Fruit fly (Drosophila melanogaster) whole organism, prepupa: ENCODE measurements around the gene CG14960.

Source experiments
- Blimp-1 ChIP-seq: fragments of 200-800 bp; sonication (Bioruptor generic); optimal IDR thresholded peaks from 3 replicates; lab custom pipeline; 2017; ENCODE audit warnings: missing biosample characterization, missing genetic modification characterization, mild to moderate bottlenecking, moderate library complexity, missing genetic modification reagents
- CG10669 ChIP-seq: fragments of 200-800 bp; sonication (Bioruptor generic); optimal IDR thresholded peaks from 3 replicates; lab custom pipeline; 2018; ENCODE audit warnings: missing biosample characterization, mild to moderate bottlenecking, missing genetic modification characterization, moderate library complexity
- CG11294 ChIP-seq: fragments of 200-800 bp; sonication (Bioruptor generic); IDR thresholded peaks from 2 replicates; pipeline ENCODE4 v1.3.6; 2022; ENCODE audit warnings: missing biosample characterization, missing genetic modification characterization
- CG11762 ChIP-seq: fragments of 200-800 bp; sonication (Bioruptor generic); optimal IDR thresholded peaks from 3 replicates; lab custom pipeline; 2016; ENCODE audit warnings: missing biosample characterization, missing genetic modification characterization; ENCODE audit not compliant: insufficient read depth
- CG11902 ChIP-seq: fragments of 200-800 bp; sonication (Bioruptor generic); optimal IDR thresholded peaks from 3 replicates; lab custom pipeline; 2016; ENCODE audit warnings: missing biosample characterization, missing genetic modification characterization
- CG15336 ChIP-seq: fragments of 200-800 bp; sonication (Bioruptor generic); IDR thresholded peaks from 2 replicates; pipeline ENCODE4 v1.3.6; 2022; ENCODE audit warnings: missing biosample characterization, missing genetic modification characterization
- CG1621 ChIP-seq: fragments of 200-800 bp; sonication (Bioruptor generic); optimal IDR thresholded peaks from 3 replicates; lab custom pipeline; 2018; ENCODE audit warnings: missing biosample characterization, mild to moderate bottlenecking, missing genetic modification characterization
- CG16779 ChIP-seq: fragments of 200-800 bp; sonication (Bioruptor generic); optimal IDR thresholded peaks from 3 replicates; lab custom pipeline; 2017; ENCODE audit warnings: missing biosample characterization, mild to moderate bottlenecking, missing genetic modification characterization
- CG3032 ChIP-seq: fragments of 200-800 bp; optimal IDR thresholded peaks from 2 replicates; lab custom pipeline; 2019; ENCODE audit warnings: missing biosample characterization, mild to moderate bottlenecking, missing genetic modification characterization, moderate library complexity
- CG31627 ChIP-seq: fragments of 200-800 bp; sonication (Bioruptor generic); optimal IDR thresholded peaks from 3 replicates; lab custom pipeline; 2016; ENCODE audit warnings: missing biosample characterization, missing genetic modification characterization
- CG32006 ChIP-seq: fragments of 200-800 bp; sonication (Bioruptor generic); optimal IDR thresholded peaks from 3 replicates; lab custom pipeline; 2017; ENCODE audit warnings: missing biosample characterization, mild to moderate bottlenecking, missing genetic modification characterization
- CG6808 ChIP-seq: fragments of 200-800 bp; sonication (Bioruptor generic); optimal IDR thresholded peaks from 3 replicates; lab custom pipeline; 2017; ENCODE audit warnings: missing biosample characterization, missing genetic modification characterization, mild to moderate bottlenecking, moderate library complexity, missing genetic modification reagents
- CG6854 ChIP-seq: fragments of 200-800 bp; sonication (Bioruptor generic); optimal IDR thresholded peaks from 2 replicates; lab custom pipeline; 2017; ENCODE audit warnings: missing biosample characterization, mild to moderate bottlenecking, missing genetic modification characterization
- CG7368 ChIP-seq: fragments of 200-800 bp; sonication (Bioruptor generic); optimal IDR thresholded peaks from 3 replicates; lab custom pipeline; 2016; ENCODE audit warnings: missing biosample characterization, missing genetic modification characterization
- CG8319 ChIP-seq: fragments of 200-800 bp; sonication (Bioruptor generic); optimal IDR thresholded peaks from 3 replicates; lab custom pipeline; 2016; ENCODE audit warnings: missing biosample characterization, missing genetic modification characterization
- CG8632 ChIP-seq: fragments of 200-800 bp; sonication (Bioruptor generic); optimal IDR thresholded peaks from 3 replicates; lab custom pipeline; 2016; ENCODE audit warnings: missing biosample characterization, missing genetic modification characterization
- Eip75B ChIP-seq: fragments of 200-800 bp; sonication (Bioruptor generic); optimal IDR thresholded peaks from 3 replicates; lab custom pipeline; 2016; ENCODE audit warnings: missing biosample characterization, missing genetic modification characterization
- Eip78C ChIP-seq: fragments of 200-800 bp; sonication (Bioruptor generic); peaks from one replicate; lab custom pipeline; 2016; ENCODE audit warnings: missing biosample characterization, missing genetic modification characterization
- Gug ChIP-seq: fragments of 200-800 bp; sonication (Bioruptor generic); IDR thresholded peaks from 2 replicates; pipeline ENCODE4 v1.3.6; 2022; ENCODE audit warnings: missing biosample characterization, missing genetic modification characterization
- Hr39 ChIP-seq: fragments of 200-800 bp; sonication (Bioruptor generic); optimal IDR thresholded peaks from 2 replicates; lab custom pipeline; 2016; ENCODE audit warnings: missing biosample characterization, missing genetic modification characterization
- Hr4 ChIP-seq: fragments of 200-800 bp; sonication (Bioruptor generic); optimal IDR thresholded peaks from 3 replicates; lab custom pipeline; 2016; ENCODE audit warnings: missing biosample characterization, missing genetic modification characterization
- Lpt ChIP-seq: fragments of 200-800 bp; sonication (Bioruptor generic); optimal IDR thresholded peaks from 3 replicates; lab custom pipeline; 2016; ENCODE audit warnings: missing biosample characterization, missing genetic modification characterization
- Met ChIP-seq: fragments of 200-800 bp; sonication (Bioruptor generic); optimal IDR thresholded peaks from 3 replicates; lab custom pipeline; 2016; ENCODE audit warnings: missing biosample characterization, missing genetic modification characterization
- OdsH ChIP-seq: fragments of 200-800 bp; sonication (Bioruptor generic); optimal IDR thresholded peaks from 3 replicates; lab custom pipeline; 2016; ENCODE audit warnings: missing biosample characterization, missing genetic modification characterization
- Sox14 ChIP-seq: fragments of 200-800 bp; sonication (Bioruptor generic); optimal IDR thresholded peaks from 3 replicates; lab custom pipeline; 2016; ENCODE audit warnings: missing biosample characterization, missing genetic modification characterization
- Sox15 ChIP-seq: fragments of 200-800 bp; sonication (Bioruptor generic); optimal IDR thresholded peaks from 3 replicates; lab custom pipeline; 2016; ENCODE audit warnings: missing biosample characterization, missing genetic modification characterization
- achi ChIP-seq: fragments of 200-800 bp; sonication (Bioruptor generic); optimal IDR thresholded peaks from 3 replicates; lab custom pipeline; 2016; ENCODE audit warnings: missing biosample characterization, missing genetic modification characterization
- acj6 ChIP-seq: fragments of 200-800 bp; sonication (Bioruptor generic); optimal IDR thresholded peaks from 3 replicates; lab custom pipeline; 2016; ENCODE audit warnings: missing biosample characterization, missing genetic modification characterization
- cyc ChIP-seq: fragments of 200-800 bp; sonication (Bioruptor generic); optimal IDR thresholded peaks from 3 replicates; lab custom pipeline; 2016; ENCODE audit warnings: missing biosample characterization, missing genetic modification characterization
- dac ChIP-seq: fragments of 200-800 bp; sonication (Bioruptor generic); optimal IDR thresholded peaks from 2 replicates; lab custom pipeline; 2017; ENCODE audit warnings: missing biosample characterization, mild to moderate bottlenecking, missing genetic modification characterization
- dsx ChIP-seq: fragments of 200-800 bp; optimal IDR thresholded peaks from 3 replicates; lab custom pipeline; 2019; ENCODE audit warnings: missing biosample characterization, mild to moderate bottlenecking, missing genetic modification characterization, moderate library complexity; ENCODE audit not compliant: poor library complexity, severe bottlenecking
- eg ChIP-seq: fragments of 200-800 bp; sonication (Bioruptor generic); IDR thresholded peaks from 3 replicates; pipeline ENCODE4 v1.3.6; 2022; ENCODE audit warnings: missing biosample characterization, missing genetic modification characterization
- fd59A ChIP-seq: fragments of 200-800 bp; sonication (Bioruptor generic); optimal IDR thresholded peaks from 2 replicates; lab custom pipeline; 2017; ENCODE audit warnings: missing biosample characterization, mild to moderate bottlenecking, missing genetic modification characterization, missing genetic modification reagents
- fd85E ChIP-seq: fragments of 200-800 bp; sonication (Bioruptor generic); optimal IDR thresholded peaks from 3 replicates; lab custom pipeline; 2016; ENCODE audit warnings: missing biosample characterization, missing genetic modification characterization
- fkh ChIP-seq: fragments of 200-800 bp; sonication (Bioruptor generic); optimal IDR thresholded peaks from 3 replicates; lab custom pipeline; 2017; ENCODE audit warnings: missing biosample characterization, mild to moderate bottlenecking, missing genetic modification characterization, moderate library complexity
- lz ChIP-seq: fragments of 200-800 bp; sonication (Bioruptor generic); optimal IDR thresholded peaks from 3 replicates; lab custom pipeline; 2016; ENCODE audit warnings: missing biosample characterization, missing genetic modification characterization
- net ChIP-seq: fragments of 200-800 bp; sonication (Bioruptor generic); optimal IDR thresholded peaks from 3 replicates; lab custom pipeline; 2016; ENCODE audit warnings: missing biosample characterization, missing genetic modification characterization
- pdm3 ChIP-seq: fragments of 200-800 bp; sonication (Bioruptor generic); optimal IDR thresholded peaks from 3 replicates; lab custom pipeline; 2016; ENCODE audit warnings: missing biosample characterization, missing genetic modification characterization
- ss ChIP-seq, 2 experiments: fragments of 200-800 bp; sonication (Bioruptor generic); optimal IDR thresholded peaks; 2 replicates in 1 of 2; 3 replicates in 1 of 2; lab custom pipeline; 2017 to 2018; ENCODE audit warnings: mild to moderate bottlenecking in 2 of 2, missing biosample characterization in 2 of 2, missing genetic modification characterization in 2 of 2, moderate library complexity in 1 of 2
- svp ChIP-seq: fragments of 200-800 bp; sonication (Bioruptor generic); peaks from one replicate; lab custom pipeline; 2016; ENCODE audit warnings: missing biosample characterization, missing genetic modification characterization
- topi ChIP-seq: fragments of 200-800 bp; sonication (Bioruptor generic); optimal IDR thresholded peaks from 3 replicates; lab custom pipeline; 2016; ENCODE audit warnings: missing biosample characterization, missing genetic modification characterization
- vri ChIP-seq: fragments of 200-800 bp; sonication (Bioruptor generic); optimal IDR thresholded peaks from 3 replicates; lab custom pipeline; 2016; ENCODE audit warnings: missing biosample characterization, mild to moderate bottlenecking, missing genetic modification characterization

The CG14960 gene

dm6 chr3L:3253631-3254030 is 17.2 kb upstream of the CG14960 start:
- peak; percentile 9 for TF ChIP-seq pdm3 (GFP tag; lab: Kevin White, UChicago)
- peak; percentile 13 for TF ChIP-seq Met (GFP tag; lab: Kevin White, UChicago)
- TF ChIP-seq Eip78C (GFP tag; lab: Kevin White, UChicago), result peak; percentile 12
- TF ChIP-seq ss (GFP tag; optimal IDR thresholded peaks at IDR 0.05; lab: Kevin White, UChicago), result peak in 1 of 2 experiments; percentile 9
- TF ChIP-seq fd85E, result no peak
- TF ChIP-seq Eip75B (GFP tag; lab: Kevin White, UChicago), result no peak
- TF ChIP-seq fd59A (GFP tag; lab: Kevin White, UChicago), result no peak
- peak; percentile 27 for TF ChIP-seq dsx (GFP tag; lab: Kevin White, UChicago)
- peak; percentile 5 for TF ChIP-seq lz
- no peak for TF ChIP-seq CG31627 (GFP tag; lab: Kevin White, UChicago)
- no peak for TF ChIP-seq CG7368 (GFP tag; lab: Kevin White, UChicago)
- peak; percentile 9 for TF ChIP-seq CG32006 (GFP tag; lab: Kevin White, UChicago)
- peak; percentile 4 for TF ChIP-seq Hr39 (GFP tag; lab: Kevin White, UChicago)

DNA sequence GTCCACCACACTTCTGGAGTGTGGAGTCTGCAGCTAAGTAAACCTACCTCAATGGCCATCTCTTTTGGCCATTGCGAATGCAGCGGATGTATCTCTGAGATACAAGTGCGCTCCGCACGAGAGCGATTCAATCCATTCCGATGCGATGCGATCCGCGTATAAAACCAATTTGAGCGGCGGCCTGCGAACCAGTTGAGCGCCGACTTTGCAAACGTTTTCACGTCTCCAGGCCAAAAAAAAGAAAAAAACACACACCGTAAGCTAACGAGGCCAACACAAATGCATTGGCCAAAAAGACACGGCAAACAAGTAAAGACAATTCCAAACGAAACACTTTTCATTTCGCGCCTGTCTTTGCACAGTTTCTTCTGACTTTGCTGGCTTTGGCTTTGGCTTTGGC is 13.1 kb upstream of the CG14960 start, which contains the start of gene ckd:
TSS of gene ckd (plus strand) at position 189 of the 400 bp plus-strand sequence.
- TF ChIP-seq eg (GFP tag; lab: Robert Waterston, UW), result 0 out of 3 replicates have a peak, but pooled peaks have one; percentile 7
- no peak for TF ChIP-seq CG1621 (tag; lab: Kevin White, UChicago)
- no peak for TF ChIP-seq CG16779 (tag; lab: Kevin White, UChicago)
- no peak for TF ChIP-seq Sox14 (GFP tag; lab: Kevin White, UChicago)
- peak; percentile 56 for TF ChIP-seq Eip75B (GFP tag; lab: Kevin White, UChicago)
- peak; percentile 77 for TF ChIP-seq Blimp-1
- peak; percentile 19; the same call in 1 of the 2 replicates for TF ChIP-seq CG15336 (GFP tag; lab: Robert Waterston, UW)
- TF ChIP-seq CG3032 (tag; lab: Kevin White, UChicago), result no peak
- TF ChIP-seq svp (GFP tag; lab: Kevin White, UChicago), result no peak
- TF ChIP-seq ss (GFP tag; optimal IDR thresholded peaks at IDR 0.05; lab: Kevin White, UChicago), result peak in 1 of 2 experiments; percentile 14
- no peak for TF ChIP-seq CG11902 (GFP tag; lab: Kevin White, UChicago)
- no peak for TF ChIP-seq fd85E
- peak; percentile 17 for TF ChIP-seq dsx (GFP tag; lab: Kevin White, UChicago)
- TF ChIP-seq Lpt (GFP tag; lab: Kevin White, UChicago), result peak; percentile 6
- peak; percentile 62 for TF ChIP-seq Eip78C (GFP tag; lab: Kevin White, UChicago)
- TF ChIP-seq acj6 (GFP tag; lab: Kevin White, UChicago), result no peak
- TF ChIP-seq CG6854 (GFP tag; lab: Kevin White, UChicago), result peak; percentile 54
- TF ChIP-seq fd59A (GFP tag; lab: Kevin White, UChicago), result no peak
- TF ChIP-seq, all 60 proteins: peak for 9

DNA sequence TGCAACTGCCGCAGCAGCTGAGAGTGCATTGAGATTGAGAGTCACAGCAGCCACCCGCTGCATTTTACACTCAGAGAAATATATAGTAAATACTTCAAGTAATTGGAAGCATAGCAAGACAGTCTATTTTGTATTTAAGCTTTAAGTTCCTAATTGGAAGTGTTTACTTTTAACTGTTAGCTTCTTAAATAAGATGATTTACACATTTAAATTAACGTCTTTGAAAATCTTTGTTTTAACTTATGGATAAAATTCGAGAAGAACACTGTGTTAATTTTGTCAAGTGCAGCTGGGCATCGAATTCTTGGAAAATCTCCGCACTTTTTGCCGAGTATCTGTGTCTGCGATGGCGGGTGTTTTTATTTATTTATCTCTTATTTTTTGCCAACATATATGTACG is 11.1 kb upstream of the CG14960 start:
- TF ChIP-seq dsx (GFP tag; lab: Kevin White, UChicago) (peak; percentile 93), Met (GFP tag; lab: Kevin White, UChicago) (peak; percentile 82), fkh (GFP tag; lab: Kevin White, UChicago) (no peak), CG8319 (peak; percentile 81), eg (GFP tag; lab: Robert Waterston, UW) (peak; percentile 95), Lpt (GFP tag; lab: Kevin White, UChicago) (peak; percentile 76), ss (GFP tag; optimal IDR thresholded peaks at IDR 0.05; lab: Kevin White, UChicago) (peak; percentile 93 to 94), Sox14 (GFP tag; lab: Kevin White, UChicago) (peak; percentile 86), cyc (GFP tag; lab: Kevin White, UChicago) (peak; percentile 81), vri (GFP tag; lab: Kevin White, UChicago) (peak; percentile 57), lz (peak; percentile 85), CG8632 (GFP tag; lab: Kevin White, UChicago) (peak; percentile 84), topi (GFP tag; lab: Kevin White, UChicago) (peak; percentile 87), CG6808 (GFP tag; lab: Kevin White, UChicago) (peak; percentile 93), Eip75B (GFP tag; lab: Kevin White, UChicago) (peak; percentile 90), Sox15 (GFP tag; lab: Kevin White, UChicago) (peak; percentile 61), achi (peak; percentile 85), net (GFP tag; lab: Kevin White, UChicago) (peak; percentile 89), CG11762 (GFP tag; lab: Kevin White, UChicago) (peak; percentile 76), CG11902 (GFP tag; lab: Kevin White, UChicago) (peak; percentile 65), CG10669 (GFP tag; lab: Kevin White, UChicago) (peak; percentile 92), CG15336 (GFP tag; lab: Robert Waterston, UW) (peak; percentile 89), Hr4 (GFP tag; lab: Kevin White, UChicago) (peak; percentile 86), CG16779 (tag; lab: Kevin White, UChicago) (peak; percentile 71), Blimp-1 (peak; percentile 72), CG11294 (GFP tag; lab: Robert Waterston, UW) (no peak; the same call in none of the 2 replicates), dac (GFP tag; lab: Kevin White, UChicago) (peak; percentile 57), CG7368 (GFP tag; lab: Kevin White, UChicago) (peak; percentile 80), OdsH (GFP tag; lab: Kevin White, UChicago) (peak; percentile 85), fd85E (peak; percentile 50), CG31627 (GFP tag; lab: Kevin White, UChicago) (peak; percentile 82), svp (GFP tag; lab: Kevin White, UChicago) (peak; percentile 91), Gug (GFP tag; lab: Robert Waterston, UW) (peak; percentile 82), pdm3 (GFP tag; lab: Kevin White, UChicago) (peak; percentile 88)
